Worm (Caenorhabditis elegans) whole organism, mixed stage, embryonic: Measurements from ENCODE around the gene C35D10.3.

ENCODE experiments used
- M03D4.4 ChIP-seq: sonication (generic microtip); optimal IDR thresholded peaks from 2 replicates; lab custom pipeline; 2017; ENCODE audit warnings: mild to moderate bottlenecking, missing genetic modification characterization, missing compliant biosample characterization
- bed-3 ChIP-seq: fragments of 200-800 bp; sonication (Bioruptor generic); optimal IDR thresholded peaks from 3 replicates; lab custom pipeline; 2018; ENCODE audit warnings: mild to moderate bottlenecking, missing genetic modification characterization, moderate library complexity, missing compliant biosample characterization
- blmp-1 ChIP-seq: fragments of 150-350 bp; optimal IDR thresholded peaks from 2 replicates; lab custom pipeline; 2014; ENCODE audit warnings: missing biosample characterization, missing genetic modification characterization
- ceh-39 ChIP-seq: fragments of 150-350 bp; optimal IDR thresholded peaks from 2 replicates; lab custom pipeline; 2014; ENCODE audit warnings: missing biosample characterization, missing genetic modification characterization
- ceh-43 ChIP-seq: fragments of 200-800 bp; sonication (Bioruptor generic); optimal IDR thresholded peaks from 2 replicates; lab custom pipeline; 2018; ENCODE audit warnings: mild to moderate bottlenecking, missing genetic modification characterization, moderate library complexity, missing compliant biosample characterization
- ceh-83 ChIP-seq: fragments of 200-800 bp; sonication (Bioruptor generic); optimal IDR thresholded peaks from 2 replicates; lab custom pipeline; 2018; ENCODE audit warnings: mild to moderate bottlenecking, missing genetic modification characterization, missing compliant biosample characterization
- ces-1 ChIP-seq: fragments of 150-350 bp; optimal IDR thresholded peaks from 2 replicates; lab custom pipeline; 2014; ENCODE audit warnings: missing biosample characterization, missing genetic modification reagents, missing genetic modification characterization
- cnd-1 ChIP-seq: fragments of 200-800 bp; sonication (Bioruptor generic); optimal IDR thresholded peaks from 2 replicates; lab custom pipeline; 2018; ENCODE audit warnings: mild to moderate bottlenecking, missing genetic modification characterization, missing compliant biosample characterization
- drap-1 ChIP-seq: fragments of 200-800 bp; sonication (Bioruptor generic); optimal IDR thresholded peaks from 3 replicates; lab custom pipeline; 2018; ENCODE audit warnings: mild to moderate bottlenecking, missing genetic modification characterization, missing compliant biosample characterization
- elt-1 ChIP-seq: sonication (generic microtip); optimal IDR thresholded peaks from 2 replicates; lab custom pipeline; 2017; ENCODE audit warnings: missing genetic modification characterization, mild to moderate bottlenecking, missing compliant biosample characterization, antibody characterized with exemption, moderate library complexity, borderline replicate concordance; ENCODE audit not compliant: insufficient read depth
- elt-3 ChIP-seq: fragments of 150-350 bp; optimal IDR thresholded peaks from 2 replicates; lab custom pipeline; 2014; ENCODE audit warnings: missing biosample characterization, missing genetic modification characterization
- flh-1 ChIP-seq: fragments of 200-800 bp; sonication (Bioruptor generic); optimal IDR thresholded peaks from 2 replicates; lab custom pipeline; 2018; ENCODE audit warnings: mild to moderate bottlenecking, missing genetic modification characterization, moderate library complexity, missing compliant biosample characterization
- ham-2 ChIP-seq: fragments of 200-800 bp; sonication (Bioruptor generic); optimal IDR thresholded peaks from 2 replicates; lab custom pipeline; 2018; ENCODE audit warnings: mild to moderate bottlenecking, missing genetic modification characterization, missing compliant biosample characterization
- hlh-1 ChIP-seq: fragments of 150-350 bp; optimal IDR thresholded peaks from 2 replicates; lab custom pipeline; 2014; ENCODE audit warnings: missing biosample characterization, missing genetic modification reagents, missing genetic modification characterization
- lin-13 ChIP-seq: fragments of 150-350 bp; optimal IDR thresholded peaks from 2 replicates; lab custom pipeline; 2014; ENCODE audit warnings: missing biosample characterization, missing genetic modification characterization
- lin-32 ChIP-seq: fragments of 200-800 bp; sonication (Bioruptor generic); optimal IDR thresholded peaks from 2 replicates; lab custom pipeline; 2018; ENCODE audit warnings: mild to moderate bottlenecking, missing genetic modification characterization, missing compliant biosample characterization
- lsy-2 ChIP-seq: fragments of 150-350 bp; optimal IDR thresholded peaks from 2 replicates; lab custom pipeline; 2014; ENCODE audit warnings: missing biosample characterization, missing genetic modification characterization
- mab-5 ChIP-seq: fragments of 150-350 bp; optimal IDR thresholded peaks from 2 replicates; lab custom pipeline; 2014; ENCODE audit warnings: missing biosample characterization, missing genetic modification characterization
- mep-1 ChIP-seq: fragments of 150-350 bp; optimal IDR thresholded peaks from 2 replicates; lab custom pipeline; 2017; ENCODE audit warnings: missing biosample characterization, missing genetic modification reagents, missing genetic modification characterization, inconsistent platforms
- mls-2 ChIP-seq: sonication (generic microtip); optimal IDR thresholded peaks from 2 replicates; lab custom pipeline; 2016; ENCODE audit warnings: mild to moderate bottlenecking, missing genetic modification characterization, moderate library complexity, missing compliant biosample characterization
- nhr-12 ChIP-seq: fragments of 150-350 bp; optimal IDR thresholded peaks from 2 replicates; lab custom pipeline; 2014; ENCODE audit warnings: missing biosample characterization, missing genetic modification characterization
- nhr-2 ChIP-seq: fragments of 150-350 bp; optimal IDR thresholded peaks from 2 replicates; lab custom pipeline; 2014; ENCODE audit warnings: missing biosample characterization, missing genetic modification characterization
- nhr-237 ChIP-seq: fragments of 150-350 bp; optimal IDR thresholded peaks from 2 replicates; lab custom pipeline; 2014; ENCODE audit warnings: missing biosample characterization, missing genetic modification characterization
- nhr-28 ChIP-seq: fragments of 150-350 bp; optimal IDR thresholded peaks from 2 replicates; lab custom pipeline; 2014; ENCODE audit warnings: missing biosample characterization, missing genetic modification characterization
- nhr-76 ChIP-seq: sonication (generic microtip); optimal IDR thresholded peaks from 2 replicates; lab custom pipeline; 2017; ENCODE audit warnings: missing biosample characterization, missing genetic modification characterization
- pha-4 ChIP-seq: fragments of 150-350 bp; optimal IDR thresholded peaks from 2 replicates; lab custom pipeline; 2018; ENCODE audit warnings: missing biosample characterization, missing genetic modification reagents, missing genetic modification characterization
- sem-2 ChIP-seq: fragments of 200-800 bp; sonication (Bioruptor generic); optimal IDR thresholded peaks from 2 replicates; lab custom pipeline; 2018; ENCODE audit warnings: mild to moderate bottlenecking, missing genetic modification characterization, missing compliant biosample characterization
- snpc-4 ChIP-seq: fragments of 150-350 bp; optimal IDR thresholded peaks from 2 replicates; lab custom pipeline; 2014; ENCODE audit warnings: missing biosample characterization, missing genetic modification characterization
- sptf-1 ChIP-seq: sonication (generic microtip); optimal IDR thresholded peaks from 2 replicates; lab custom pipeline; 2017; ENCODE audit warnings: mild to moderate bottlenecking, missing genetic modification characterization, moderate library complexity, missing compliant biosample characterization
- tbx-8 ChIP-seq: fragments of 200-800 bp; sonication (Bioruptor generic); optimal IDR thresholded peaks from 2 replicates; lab custom pipeline; 2018; ENCODE audit warnings: mild to moderate bottlenecking, missing genetic modification characterization, moderate library complexity, missing compliant biosample characterization
- unc-120 ChIP-seq: sonication (generic microtip); optimal IDR thresholded peaks from 2 replicates; lab custom pipeline; 2017; ENCODE audit warnings: missing genetic modification characterization, missing compliant biosample characterization; ENCODE audit not compliant: poor library complexity, severe bottlenecking
- unc-39 ChIP-seq: fragments of 150-350 bp; optimal IDR thresholded peaks from 2 replicates; lab custom pipeline; 2014; ENCODE audit warnings: missing biosample characterization, missing genetic modification characterization
- unc-62 ChIP-seq: fragments of 150-350 bp; optimal IDR thresholded peaks from 2 replicates; lab custom pipeline; 2014; ENCODE audit warnings: missing biosample characterization, missing genetic modification reagents, missing genetic modification characterization
- zip-8 ChIP-seq: fragments of 150-350 bp; optimal IDR thresholded peaks from 2 replicates; lab custom pipeline; 2014; ENCODE audit warnings: missing biosample characterization, missing genetic modification characterization
- ztf-11 ChIP-seq: fragments of 150-350 bp; optimal IDR thresholded peaks from 2 replicates; lab custom pipeline; 2014; ENCODE audit warnings: missing biosample characterization, missing genetic modification characterization

Gene C35D10.3

ce11 chrIII:4890997-4891396 is 22.3 kb downstream of the C35D10.3 start, which contains the start of gene F26F4.5:
Gene F26F4.5, minus strand, starts transcription at chrIII:4891252.
- TF ChIP-seq nhr-237 (tag; lab: Kevin White, UChicago): no peak
- no peak for TF ChIP-seq hlh-1 (tag; lab: Kevin White, UChicago)
- no peak for TF ChIP-seq lin-32
- TF ChIP-seq, all 35 proteins: peak for 0

- TF ChIP-seq ceh-83 (no peak), pha-4 (no peak), mls-2 (tag; lab: Kevin White, UChicago) (no peak), unc-62 (GFP tag; lab: Kevin White, UChicago) (no peak), lsy-2 (tag; lab: Kevin White, UChicago) (no peak), sem-2 (GFP tag; lab: Kevin White, UChicago) (no peak), ham-2 (GFP tag; lab: Kevin White, UChicago) (no peak), drap-1 (GFP tag; lab: Kevin White, UChicago) (no peak), elt-1 (tag; lab: Kevin White, UChicago) (no peak)
- TF ChIP-seq, all 35 proteins: peak for 0
Measured at ce11 chrIII:4893540-4893939, 24.8 kb downstream of the C35D10.3 start, which contains the start of gene F26F4.6. Gene F26F4.6, minus strand, starts transcription at chrIII:4893640.

ce11 chrIII:4895313-4895712 is 26.6 kb downstream of the C35D10.3 start:
- TF ChIP-seq unc-39: no peak
- no peak for TF ChIP-seq unc-120 (tag; lab: Kevin White, UChicago)
- no peak for TF ChIP-seq unc-62 (GFP tag; lab: Kevin White, UChicago)
- TF ChIP-seq snpc-4 (tag; lab: Kevin White, UChicago): no peak
- no peak for TF ChIP-seq lin-32
- no peak for TF ChIP-seq lin-13 (tag; lab: Kevin White, UChicago)
- TF ChIP-seq ceh-83: no peak
- TF ChIP-seq ces-1: no peak
- TF ChIP-seq ham-2 (GFP tag; lab: Kevin White, UChicago): no peak
- TF ChIP-seq mep-1 (tag; lab: Kevin White, UChicago): no peak
- no peak for TF ChIP-seq sem-2 (GFP tag; lab: Kevin White, UChicago)
- no peak for TF ChIP-seq bed-3 (GFP tag; lab: Kevin White, UChicago)
- TF ChIP-seq zip-8: no peak

- TF ChIP-seq nhr-2 (tag; lab: Kevin White, UChicago): no peak
- no peak for TF ChIP-seq elt-1 (tag; lab: Kevin White, UChicago)
- no peak for TF ChIP-seq ceh-43 (GFP tag; lab: Kevin White, UChicago)
- TF ChIP-seq cnd-1 (tag; lab: Kevin White, UChicago): no peak
- TF ChIP-seq unc-39: no peak
- no peak for TF ChIP-seq ces-1
Measured at ce11 chrIII:4899035-4899578, 30.4 kb downstream of the C35D10.3 start, which contains the start of gene nhl-2. Gene nhl-2, minus strand, starts transcription at chrIII:4899085.

- TF ChIP-seq ceh-39 (tag; lab: Kevin White, UChicago) (peak; percentile 85), M03D4.4 (tag; lab: Kevin White, UChicago) (peak; percentile 86), hlh-1 (tag; lab: Kevin White, UChicago) (peak; percentile 84), bed-3 (GFP tag; lab: Kevin White, UChicago) (no peak), mls-2 (tag; lab: Kevin White, UChicago) (peak; percentile 83), ceh-83 (no peak), elt-3 (tag; lab: Kevin White, UChicago) (peak; percentile 69), nhr-28 (tag; lab: Kevin White, UChicago) (no peak), cnd-1 (tag; lab: Kevin White, UChicago) (peak; percentile 86), flh-1 (GFP tag; lab: Kevin White, UChicago) (no peak), unc-62 (GFP tag; lab: Kevin White, UChicago) (peak; percentile 95), nhr-76 (peak; percentile 29), elt-1 (tag; lab: Kevin White, UChicago) (no peak), zip-8 (peak; percentile 42), lsy-2 (tag; lab: Kevin White, UChicago) (peak; percentile 88), ztf-11 (tag; lab: Kevin White, UChicago) (peak; percentile 91), lin-32 (peak; percentile 30), mep-1 (tag; lab: Kevin White, UChicago) (peak; percentile 96), nhr-237 (tag; lab: Kevin White, UChicago) (peak; percentile 97), sem-2 (GFP tag; lab: Kevin White, UChicago) (no peak), sptf-1 (tag; lab: Kevin White, UChicago) (peak; percentile 88), mab-5 (tag; lab: Kevin White, UChicago) (peak; percentile 61), nhr-12 (tag; lab: Kevin White, UChicago) (peak; percentile 72), unc-120 (tag; lab: Kevin White, UChicago) (peak; percentile 89), lin-13 (tag; lab: Kevin White, UChicago) (peak; percentile 91), pha-4 (peak; percentile 98), nhr-2 (tag; lab: Kevin White, UChicago) (peak; percentile 50), ceh-43 (GFP tag; lab: Kevin White, UChicago) (peak; percentile 52), unc-39 (peak; percentile 47), snpc-4 (tag; lab: Kevin White, UChicago) (no peak), ces-1 (peak; percentile 84), tbx-8 (GFP tag; lab: Kevin White, UChicago) (peak; percentile 41), ham-2 (GFP tag; lab: Kevin White, UChicago) (peak; percentile 92), drap-1 (GFP tag; lab: Kevin White, UChicago) (peak; percentile 84), blmp-1 (tag; lab: Kevin White, UChicago) (peak; percentile 89)
Measured at ce11 chrIII:4899728-4900127, 31.0 kb downstream of the C35D10.3 start.
